ENCODE assay signal across 3 fruit fly cellular contexts in the genomic region with DNA sequence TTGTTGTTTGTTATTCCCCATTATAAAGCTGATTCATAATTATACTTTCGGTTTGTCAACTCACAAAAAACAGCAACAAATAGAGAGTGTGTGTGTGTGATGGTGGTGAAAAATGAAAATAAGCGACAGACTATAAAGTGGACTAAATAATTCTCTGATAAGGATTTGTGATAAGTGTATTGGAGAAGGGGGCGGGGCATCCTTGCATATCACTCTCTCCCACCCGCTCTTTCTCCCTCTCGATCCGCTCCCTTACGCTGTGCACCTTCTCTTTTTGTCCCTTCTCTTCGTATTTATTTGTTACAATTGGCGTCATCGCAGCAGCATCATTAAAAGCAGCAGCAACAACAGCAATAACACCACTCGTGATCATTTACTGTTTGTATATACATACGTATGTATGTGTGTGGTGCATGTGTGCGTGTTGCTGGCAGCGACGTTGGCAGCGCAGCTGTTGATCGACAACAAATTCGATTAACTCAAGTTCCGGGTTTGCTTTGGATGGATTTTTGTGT.
TF ChIP-seq lines count a peak whose summit lies in the region.

No protein-coding gene starts in this region.

TF ChIP-seq in whole organism, adult, 20 proteins besides CTCF, POLR2A, EP300 and RAD21 (continued from another document):
- peak; percentile 56 for TF ChIP-seq Mnt (GFP tag; optimal IDR thresholded peaks at IDR 0.05; lab: Kevin White, UChicago)
- TF ChIP-seq CG11617 (GFP tag; optimal IDR thresholded peaks at IDR 0.05; lab: Kevin White, UChicago) = no peak
- no peak for TF ChIP-seq toe (GFP tag; optimal IDR thresholded peaks at IDR 0.05; lab: Kevin White, UChicago)
TF ChIP-seq in whole organism, adult: peak in this region for 8.

TF ChIP-seq in whole organism, embryonic, 481 proteins besides CTCF, POLR2A, EP300 and RAD21 (continued from another document and continues in another):
- TF ChIP-seq Doc3 (GFP tag; IDR thresholded peaks at IDR 0.05; lab: Robert Waterston, UW; ENCODE audit: partially characterized antibody) (no peak), Hr3 (GFP tag; optimal IDR thresholded peaks at IDR 0.05; lab: Kevin White, UChicago) (no peak), Adf1 (GFP tag; IDR thresholded peaks at IDR 0.05; lab: Robert Waterston, UW) (peak; percentile 85), CG2120 (GFP tag; optimal IDR thresholded peaks at IDR 0.05; lab: Kevin White, UChicago) (no peak), chn (GFP tag; optimal IDR thresholded peaks at IDR 0.05; lab: Kevin White, UChicago) (no peak), lov (optimal IDR thresholded peaks at IDR 0.05; lab: Kevin White, UChicago) (no peak), lov (GFP tag; IDR thresholded peaks at IDR 0.05; lab: Robert Waterston, UW) (no peak), sob (GFP tag; IDR thresholded peaks at IDR 0.05; lab: Robert Waterston, UW) (no peak), CG4617 (GFP tag; optimal IDR thresholded peaks at IDR 0.05; lab: Kevin White, UChicago; ENCODE audit: borderline replicate concordance) (no peak), CG7839 (tag; optimal IDR thresholded peaks at IDR 0.05; lab: Kevin White, UChicago) (no peak), chinmo (GFP tag; IDR thresholded peaks at IDR 0.05; lab: Robert Waterston, UW; ENCODE audit: partially characterized antibody) (peak; percentile 92; the same call in 3 of the 4 replicates), HLH54F (GFP tag; optimal IDR thresholded peaks at IDR 0.05; lab: Kevin White, UChicago) (no peak), run (tag; optimal IDR thresholded peaks at IDR 0.05; lab: Kevin White, UChicago) (no peak), Bdp1 (GFP tag; optimal IDR thresholded peaks at IDR 0.05; lab: Kevin White, UChicago) (no peak), CG32532 (GFP tag; IDR thresholded peaks at IDR 0.05; lab: Robert Waterston, UW) (peak; percentile 24; the same call in 1 of the 2 replicates), pros (GFP tag; optimal IDR thresholded peaks at IDR 0.05; lab: Kevin White, UChicago) (peak; percentile 73), HmgD (GFP tag; optimal IDR thresholded peaks at IDR 0.05; lab: Kevin White, UChicago) (no peak), CG8924 (tag; optimal IDR thresholded peaks at IDR 0.05; lab: Kevin White, UChicago) (peak; percentile 50), az2 (GFP tag; optimal IDR thresholded peaks at IDR 0.05; lab: Kevin White, UChicago) (no peak), gsb-n (tag; optimal IDR thresholded peaks at IDR 0.05; lab: Kevin White, UChicago) (no peak), H15 (GFP tag; IDR thresholded peaks at IDR 0.05; lab: Robert Waterston, UW) (no peak), CrebB (tag; optimal IDR thresholded peaks at IDR 0.05; lab: Kevin White, UChicago) (peak; percentile 30), pfk (GFP tag; optimal IDR thresholded peaks at IDR 0.05; lab: Kevin White, UChicago) (peak; percentile 19), CG1832 (GFP tag; optimal IDR thresholded peaks at IDR 0.05; lab: Kevin White, UChicago) (no peak), CG31365 (tag; optimal IDR thresholded peaks at IDR 0.05; lab: Kevin White, UChicago) (no peak), CkIIα-i1 (GFP tag; IDR thresholded peaks at IDR 0.05; lab: Robert Waterston, UW) (no peak), Fer3 (tag; optimal IDR thresholded peaks at IDR 0.05; lab: Kevin White, UChicago) (no peak), CG10543 (GFP tag; optimal IDR thresholded peaks at IDR 0.05; lab: Kevin White, UChicago) (peak; percentile 32), CG6654 (GFP tag; optimal IDR thresholded peaks at IDR 0.05; lab: Kevin White, UChicago) (no peak), Dek (tag; optimal IDR thresholded peaks at IDR 0.05; lab: Kevin White, UChicago) (no peak), exex (tag; optimal IDR thresholded peaks at IDR 0.05; lab: Kevin White, UChicago) (peak; percentile 12), Pdp1 (GFP tag; optimal IDR thresholded peaks at IDR 0.05; lab: Kevin White, UChicago) (peak in 1 of 2 experiments; percentile 5), Hr78 (GFP tag; optimal IDR thresholded peaks at IDR 0.05; lab: Kevin White, UChicago) (no peak), disco-r (GFP tag; optimal IDR thresholded peaks at IDR 0.05; lab: Kevin White, UChicago) (no peak), CG4360 (GFP tag; IDR thresholded peaks at IDR 0.05; lab: Robert Waterston, UW) (peak; percentile 80), Trl (optimal IDR thresholded peaks at IDR 0.05; lab: Kevin White, UChicago) (peak; percentile 68 to 71), Trl (GFP tag; optimal IDR thresholded peaks at IDR 0.05; lab: Kevin White, UChicago) (no peak), Optix (GFP tag; IDR thresholded peaks at IDR 0.05; lab: Robert Waterston, UW) (no peak), jumu (GFP tag; optimal IDR thresholded peaks at IDR 0.05; lab: Kevin White, UChicago) (no peak), CG5245 (GFP tag; optimal IDR thresholded peaks at IDR 0.05; lab: Kevin White, UChicago) (no peak), nom (GFP tag; optimal IDR thresholded peaks at IDR 0.05; lab: Kevin White, UChicago) (peak; percentile 29), crol (GFP tag; IDR thresholded peaks at IDR 0.05; lab: Robert Waterston, UW) (peak; percentile 55), CG30020 (tag; optimal IDR thresholded peaks at IDR 0.05; lab: Kevin White, UChicago) (no peak), emc (GFP tag; optimal IDR thresholded peaks at IDR 0.05; lab: Kevin White, UChicago) (no peak), fd96Cb (tag; optimal IDR thresholded peaks at IDR 0.05; lab: Kevin White, UChicago) (no peak), kni (GFP tag; optimal IDR thresholded peaks at IDR 0.05; lab: Kevin White, UChicago) (peak; percentile 53), CG11247 (GFP tag; IDR thresholded peaks at IDR 0.05; lab: Robert Waterston, UW) (no peak), lilli (GFP tag; optimal IDR thresholded peaks at IDR 0.05; lab: Kevin White, UChicago) (no peak), Abd-B (GFP tag; optimal IDR thresholded peaks at IDR 0.05; lab: Kevin White, UChicago) (no peak), CG2712 (tag; optimal IDR thresholded peaks at IDR 0.05; lab: Kevin White, UChicago) (no peak), Atf6 (GFP tag; IDR thresholded peaks at IDR 0.05; lab: Robert Waterston, UW) (peak; percentile 12; the same call in 1 of the 2 replicates), abd-A (tag; optimal IDR thresholded peaks at IDR 0.05; lab: Kevin White, UChicago) (peak; percentile 69), sens (GFP tag; lab: Kevin White, UChicago) (peak; percentile 63), CG13894 (tag; optimal IDR thresholded peaks at IDR 0.05; lab: Kevin White, UChicago) (peak; percentile 14), Antp (GFP tag; optimal IDR thresholded peaks at IDR 0.05; lab: Kevin White, UChicago) (no peak), CG9797 (GFP tag; optimal IDR thresholded peaks at IDR 0.05; lab: Kevin White, UChicago) (no peak), trem (tag; optimal IDR thresholded peaks at IDR 0.05; lab: Kevin White, UChicago) (peak; percentile 11), esg (GFP tag; conservative IDR thresholded peaks at IDR 0.05; lab: Robert Waterston, UW) (no peak), cad (GFP tag; optimal IDR thresholded peaks at IDR 0.05; lab: Kevin White, UChicago) (no peak), hbn (GFP tag; IDR thresholded peaks at IDR 0.05; lab: Robert Waterston, UW; ENCODE audit: partially characterized antibody) (no peak), CG18262 (tag; optimal IDR thresholded peaks at IDR 0.05; lab: Kevin White, UChicago) (no peak), da (GFP tag; optimal IDR thresholded peaks at IDR 0.05; lab: Kevin White, UChicago) (no peak), lmd (GFP tag; IDR thresholded peaks at IDR 0.05; lab: Robert Waterston, UW) (no peak)

TF ChIP-seq in whole organism, prepupa, 60 proteins besides CTCF, POLR2A, EP300 and RAD21 (continued from another document):
- no peak for TF ChIP-seq Hr4 (GFP tag; optimal IDR thresholded peaks at IDR 0.05; lab: Kevin White, UChicago)
- no peak for TF ChIP-seq CG8119 (GFP tag; IDR thresholded peaks at IDR 0.05; lab: Robert Waterston, UW)
- TF ChIP-seq vri (GFP tag; optimal IDR thresholded peaks at IDR 0.05; lab: Kevin White, UChicago) = peak; percentile 70
- no peak for TF ChIP-seq Sox15 (GFP tag; optimal IDR thresholded peaks at IDR 0.05; lab: Kevin White, UChicago)
- no peak for TF ChIP-seq CG16779 (tag; optimal IDR thresholded peaks at IDR 0.05; lab: Kevin White, UChicago)
- TF ChIP-seq topi (GFP tag; optimal IDR thresholded peaks at IDR 0.05; lab: Kevin White, UChicago) = peak; percentile 30
- TF ChIP-seq CG15336 (GFP tag; IDR thresholded peaks at IDR 0.05; lab: Robert Waterston, UW) = 0 out of 2 replicates have a peak, but pooled peaks have one; percentile 25
- TF ChIP-seq OdsH (GFP tag; optimal IDR thresholded peaks at IDR 0.05; lab: Kevin White, UChicago) = no peak
- no peak for TF ChIP-seq Sox14 (GFP tag; optimal IDR thresholded peaks at IDR 0.05; lab: Kevin White, UChicago)
- TF ChIP-seq CG6808 (GFP tag; optimal IDR thresholded peaks at IDR 0.05; lab: Kevin White, UChicago) = no peak
- peak; percentile 51 for TF ChIP-seq Blimp-1 (GFP tag; optimal IDR thresholded peaks at IDR 0.05; lab: Kevin White, UChicago)
- TF ChIP-seq CG10631 (GFP tag; optimal IDR thresholded peaks at IDR 0.05; lab: Kevin White, UChicago) = no peak
- TF ChIP-seq CG3032 (tag; optimal IDR thresholded peaks at IDR 0.05; lab: Kevin White, UChicago) = no peak
- peak; percentile 6 for TF ChIP-seq lz (GFP tag; optimal IDR thresholded peaks at IDR 0.05; lab: Kevin White, UChicago)
- TF ChIP-seq CG6854 (GFP tag; optimal IDR thresholded peaks at IDR 0.05; lab: Kevin White, UChicago) = peak; percentile 6
- no peak for TF ChIP-seq CG1621 (tag; optimal IDR thresholded peaks at IDR 0.05; lab: Kevin White, UChicago)
- TF ChIP-seq net (GFP tag; optimal IDR thresholded peaks at IDR 0.05; lab: Kevin White, UChicago) = no peak
- peak; percentile 10 for TF ChIP-seq CG6792 (GFP tag; optimal IDR thresholded peaks at IDR 0.05; lab: Kevin White, UChicago)
- TF ChIP-seq CG3919 (GFP tag; optimal IDR thresholded peaks at IDR 0.05; lab: Kevin White, UChicago) = no peak
- peak; percentile 16 for TF ChIP-seq Smox (GFP tag; optimal IDR thresholded peaks at IDR 0.05; lab: Kevin White, UChicago)
- no peak for TF ChIP-seq Ets96B (tag; optimal IDR thresholded peaks at IDR 0.05; lab: Kevin White, UChicago)
- TF ChIP-seq Hr39 (GFP tag; optimal IDR thresholded peaks at IDR 0.05; lab: Kevin White, UChicago) = peak; percentile 32
- peak; percentile 16; the same call in 2 of the 3 replicates for TF ChIP-seq CG6163 (GFP tag; IDR thresholded peaks at IDR 0.05; lab: Robert Waterston, UW)
- TF ChIP-seq cyc (GFP tag; optimal IDR thresholded peaks at IDR 0.05; lab: Kevin White, UChicago) = peak; percentile 36
- no peak for TF ChIP-seq pdm3 (GFP tag; optimal IDR thresholded peaks at IDR 0.05; lab: Kevin White, UChicago)
- no peak for TF ChIP-seq fd85E (GFP tag; optimal IDR thresholded peaks at IDR 0.05; lab: Kevin White, UChicago)
